Worm (Caenorhabditis elegans): ENCODE results near the gene srr-2.

DNA sequence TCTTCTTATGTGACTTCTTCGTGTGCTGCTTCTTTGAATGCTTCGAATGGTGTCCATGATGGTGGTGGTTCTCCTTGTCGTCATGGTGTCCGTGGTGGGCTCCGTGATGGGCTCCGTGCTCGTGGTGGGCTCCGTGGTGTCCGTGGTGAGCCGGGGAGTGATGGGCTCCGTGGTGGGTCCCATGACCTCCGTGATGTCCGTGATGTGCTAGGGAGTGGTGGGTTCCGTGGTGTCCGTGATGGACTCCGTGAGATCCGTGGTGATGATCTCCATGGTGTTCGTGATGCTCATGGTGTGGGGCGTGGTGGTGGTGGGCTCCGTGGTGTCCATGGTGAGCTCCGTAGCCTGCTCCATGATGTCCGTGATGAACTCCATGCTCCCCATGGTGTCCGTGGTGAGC, 15.8 kb downstream of the srr-2 start:
- TF ChIP-seq snpc-4 (GFP tag; optimal IDR thresholded peaks at IDR 0.05) (no peak), snpc-4 (tag; optimal IDR thresholded peaks at IDR 0.05) (no peak), F55B11.4 (tag; optimal IDR thresholded peaks at IDR 0.05; ENCODE audit: borderline replicate concordance, insufficient read depth) (no peak), rpc-1 (optimal IDR thresholded peaks at IDR 0.05) (no peak), rpc-1 (tag; optimal IDR thresholded peaks at IDR 0.05) (no peak), K12H6.12 (tag; optimal IDR thresholded peaks at IDR 0.05) (no peak), cebp-1 (GFP tag; IDR thresholded peaks at IDR 0.05) (no peak), cebp-1 (tag; optimal IDR thresholded peaks at IDR 0.05) (no peak), pha-4 (tag; optimal IDR thresholded peaks at IDR 0.05) (no peak), unc-62 (GFP tag; optimal IDR thresholded peaks at IDR 0.05) (no peak), snpc-1.1 (tag; optimal IDR thresholded peaks at IDR 0.05; ENCODE audit: insufficient read depth) (no peak), fkh-3 (tag; optimal IDR thresholded peaks at IDR 0.05) (no peak), xnd-1 (tag; optimal IDR thresholded peaks at IDR 0.05) (no peak)

Measured in whole organism, young adult.